Fruit fly (Drosophila melanogaster) S2 (cell line): ENCODE results near the gene CG16700.

ENCODE experiments used
- CG8478 ChIP-seq: fragments of >200 bp; optimal IDR thresholded peaks from 2 replicates; lab custom pipeline; 2018
- CTCF ChIP-seq, 2 experiments: fragments of >200 bp; optimal IDR thresholded peaks; 2 replicates each; lab custom pipeline; 2018

dm6 chrX:17123545-17124203 is 32.0 kb downstream of the CG16700 start:
- TF ChIP-seq CTCF (optimal IDR thresholded peaks at IDR 0.05; lab: Kevin White, UChicago) (no peak), CG8478 (no peak)
